Worm (Caenorhabditis elegans): ENCODE results near the gene gcsh-1.

Gene gcsh-1

DNA sequence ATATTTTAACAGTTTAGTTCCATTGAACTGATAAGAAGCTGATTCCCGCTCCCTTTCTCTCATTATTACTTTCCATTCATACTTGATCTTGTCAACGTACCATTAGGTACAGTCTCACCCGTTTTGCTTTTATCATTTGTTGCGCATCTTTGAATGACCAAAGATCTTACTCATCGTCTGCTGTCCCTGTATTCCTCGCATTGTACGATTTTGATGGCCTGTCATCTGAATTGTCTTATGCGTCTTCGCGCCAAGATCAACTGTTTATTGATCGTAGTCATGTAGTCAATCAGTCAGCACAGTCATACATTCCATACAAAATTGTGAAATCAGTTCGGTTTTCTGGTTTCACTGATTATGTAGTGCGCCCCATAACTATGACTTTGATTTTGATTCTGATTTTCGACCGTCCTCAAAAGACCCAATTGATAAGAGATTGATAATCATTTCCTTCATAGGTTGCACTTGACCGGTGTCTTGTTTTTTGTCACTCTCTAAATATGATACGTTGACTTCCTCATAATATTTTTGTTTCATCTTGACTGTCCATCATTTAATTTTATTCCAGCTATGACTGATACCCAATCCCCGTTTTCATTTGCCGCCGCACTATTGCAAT is 43.2 kb upstream of the gcsh-1 start, which contains the start of gene nhr-3:
Gene nhr-3 (plus strand): TSS at position 569 of the 619 bp plus-strand sequence.
- TF ChIP-seq ceh-36 (tag; optimal IDR thresholded peaks at IDR 0.05), result no peak
- no peak for TF ChIP-seq ama-1 (optimal IDR thresholded peaks at IDR 0.05)
- no peak for TF ChIP-seq tbx-11 (GFP tag; IDR thresholded peaks at IDR 0.05)
- TF ChIP-seq hmbx-1 (tag; optimal IDR thresholded peaks at IDR 0.05), result no peak
- no peak for TF ChIP-seq tbx-37 (GFP tag; conservative IDR thresholded peaks at IDR 0.05)
- no peak for TF ChIP-seq hmg-4 (GFP tag; optimal IDR thresholded peaks at IDR 0.05)
- no peak for TF ChIP-seq tra-4 (tag; optimal IDR thresholded peaks at IDR 0.05)
- TF ChIP-seq sea-1 (GFP tag; conservative IDR thresholded peaks at IDR 0.05), result no peak

DNA sequence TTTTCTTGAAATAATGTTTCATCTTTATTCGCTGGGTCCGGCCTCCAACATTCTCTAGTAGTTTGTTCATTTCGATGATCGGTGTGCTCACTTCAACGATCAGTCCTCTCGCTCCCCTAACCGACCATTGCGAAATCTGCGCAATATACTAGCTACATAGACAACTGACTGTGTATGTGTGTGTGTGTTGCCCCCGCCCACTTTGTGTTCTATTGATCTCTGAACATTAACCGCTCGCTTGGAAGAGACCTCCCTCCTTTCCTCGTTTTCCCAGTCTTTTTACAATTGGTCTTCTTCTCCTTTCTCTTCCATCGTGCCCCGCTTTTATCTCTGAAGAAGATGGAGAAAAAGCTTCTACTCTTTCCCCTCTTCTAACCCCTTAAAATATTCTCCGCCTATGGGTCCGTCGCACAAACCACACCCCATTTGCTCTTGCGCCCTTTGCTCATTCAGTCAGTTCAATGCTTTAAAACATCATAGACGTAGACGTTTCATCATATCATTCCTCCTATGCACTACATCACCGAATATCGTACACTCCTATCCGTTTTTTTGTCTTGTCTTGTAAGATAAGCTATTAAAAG is 42.6 kb upstream of the gcsh-1 start:
- no peak for TF ChIP-seq pes-1 (GFP tag; IDR thresholded peaks at IDR 0.05)
- TF ChIP-seq tbx-37 (GFP tag; conservative IDR thresholded peaks at IDR 0.05), result no peak
- TF ChIP-seq ceh-36 (tag; optimal IDR thresholded peaks at IDR 0.05), result no peak
- TF ChIP-seq ama-1 (optimal IDR thresholded peaks at IDR 0.05), result no peak
- TF ChIP-seq tra-4 (tag; optimal IDR thresholded peaks at IDR 0.05), result no peak
- no peak for TF ChIP-seq scrt-1 (GFP tag; IDR thresholded peaks at IDR 0.05)
- TF ChIP-seq hmg-4 (GFP tag; optimal IDR thresholded peaks at IDR 0.05), result no peak
- TF ChIP-seq ets-7 (tag; optimal IDR thresholded peaks at IDR 0.05), result no peak
- no peak for TF ChIP-seq aly-1 (tag; optimal IDR thresholded peaks at IDR 0.05)
- no peak for TF ChIP-seq tbx-11 (GFP tag; IDR thresholded peaks at IDR 0.05)
- no peak for TF ChIP-seq flt-1 (GFP tag; IDR thresholded peaks at IDR 0.05)
- no peak for TF ChIP-seq B0310.2 (tag; optimal IDR thresholded peaks at IDR 0.05)
- TF ChIP-seq sea-1 (GFP tag; conservative IDR thresholded peaks at IDR 0.05), result no peak
- TF ChIP-seq hnd-1 (tag; optimal IDR thresholded peaks at IDR 0.05), result no peak
- TF ChIP-seq ceh-13 (GFP tag; optimal IDR thresholded peaks at IDR 0.05), result no peak
- no peak for TF ChIP-seq hmbx-1 (tag; optimal IDR thresholded peaks at IDR 0.05)
- no peak for TF ChIP-seq F13C5.2 (tag; optimal IDR thresholded peaks at IDR 0.05)

DNA sequence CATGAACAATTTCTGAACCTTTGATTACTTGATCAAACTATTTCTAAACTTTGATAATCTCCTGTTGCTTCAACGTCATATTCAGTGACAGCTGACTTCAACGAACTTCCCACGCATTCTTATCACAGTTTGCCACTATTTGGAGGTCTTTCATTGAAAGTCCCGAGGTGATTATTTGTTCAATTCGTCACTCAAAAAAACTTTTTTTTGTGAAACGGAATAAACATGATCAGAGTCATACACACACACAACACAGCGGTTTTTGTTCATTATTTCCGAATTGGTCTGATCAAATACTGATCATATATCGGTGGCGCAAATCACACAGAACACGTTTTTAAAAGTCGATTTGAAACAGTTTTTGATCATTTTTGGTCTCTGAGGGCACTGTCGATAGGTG is 41.5 kb upstream of the gcsh-1 start:
- no peak for TF ChIP-seq ets-7 (tag; optimal IDR thresholded peaks at IDR 0.05)
- no peak for TF ChIP-seq hnd-1 (tag; optimal IDR thresholded peaks at IDR 0.05)
- no peak for TF ChIP-seq hmg-4 (GFP tag; optimal IDR thresholded peaks at IDR 0.05)

ce11 chrX:14549709-14550199 is 34.9 kb upstream of the gcsh-1 start, which contains the start of gene ram-5:
ram-5 (plus strand) TSS chrX:14550149.
- no peak for TF ChIP-seq ceh-13 (GFP tag; optimal IDR thresholded peaks at IDR 0.05)

DNA sequence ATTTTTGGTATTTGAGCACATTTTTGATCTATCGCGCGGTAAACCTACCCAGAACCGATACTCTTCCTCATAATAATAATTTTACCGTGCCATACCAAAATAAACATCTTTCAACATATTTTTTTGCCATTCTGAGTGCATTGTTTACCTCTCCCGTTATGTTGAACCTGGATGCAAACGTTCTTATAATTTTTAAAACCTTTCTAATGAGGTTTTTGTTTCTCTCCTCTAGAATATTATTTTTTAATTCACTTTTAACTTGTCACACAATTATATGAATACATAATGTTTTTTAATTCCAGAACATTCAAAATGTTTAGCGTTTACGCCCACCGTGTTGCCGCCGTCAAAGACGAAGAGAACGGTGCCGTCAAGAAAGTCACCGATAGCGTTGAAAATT is 30.7 kb upstream of the gcsh-1 start, which contains the start of gene enri-2:
Gene enri-2 (plus strand): TSS at position 301 of the 400 bp plus-strand sequence.
- TF ChIP-seq aly-1 (tag; optimal IDR thresholded peaks at IDR 0.05), result no peak
- TF ChIP-seq sea-1 (GFP tag; conservative IDR thresholded peaks at IDR 0.05), result no peak
- no peak for TF ChIP-seq ceh-36 (tag; optimal IDR thresholded peaks at IDR 0.05)
- TF ChIP-seq pes-1 (GFP tag; IDR thresholded peaks at IDR 0.05), result no peak
- TF ChIP-seq ama-1 (optimal IDR thresholded peaks at IDR 0.05), result no peak
- no peak for TF ChIP-seq hmg-4 (GFP tag; optimal IDR thresholded peaks at IDR 0.05)
- TF ChIP-seq tbx-37 (GFP tag; conservative IDR thresholded peaks at IDR 0.05), result no peak
- TF ChIP-seq tra-4 (tag; optimal IDR thresholded peaks at IDR 0.05), result no peak
- no peak for TF ChIP-seq B0310.2 (tag; optimal IDR thresholded peaks at IDR 0.05)

DNA sequence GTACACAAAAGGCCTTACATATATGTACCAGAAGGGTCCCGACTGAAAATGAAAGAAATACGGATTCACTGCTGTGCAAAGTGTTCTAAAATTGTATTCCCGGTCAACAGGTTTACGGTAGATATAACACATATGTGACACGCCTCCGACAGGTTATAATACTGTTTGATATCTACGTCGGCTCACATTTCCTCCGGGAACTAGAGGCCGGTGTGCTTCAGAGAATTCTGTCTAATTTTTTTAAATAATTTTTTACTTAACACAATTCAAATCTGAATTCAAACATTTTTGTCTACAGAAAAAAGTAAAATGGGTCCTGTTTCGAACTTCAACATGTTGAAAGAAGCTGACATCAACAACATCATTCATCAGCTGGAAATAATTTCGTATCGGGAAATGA is 28.4 kb upstream of the gcsh-1 start, which contains the start of gene T24C2.3:
Gene T24C2.3 (plus strand): TSS at position 301 of the 400 bp plus-strand sequence.
- TF ChIP-seq hmg-4 (GFP tag; optimal IDR thresholded peaks at IDR 0.05) (no peak), tbx-11 (GFP tag; IDR thresholded peaks at IDR 0.05) (no peak), ets-7 (tag; optimal IDR thresholded peaks at IDR 0.05) (no peak), ama-1 (optimal IDR thresholded peaks at IDR 0.05) (no peak), flt-1 (GFP tag; IDR thresholded peaks at IDR 0.05) (no peak), tra-4 (tag; optimal IDR thresholded peaks at IDR 0.05) (no peak), pes-1 (GFP tag; IDR thresholded peaks at IDR 0.05) (no peak), scrt-1 (GFP tag; IDR thresholded peaks at IDR 0.05) (no peak), B0310.2 (tag; optimal IDR thresholded peaks at IDR 0.05) (no peak), ceh-13 (GFP tag; optimal IDR thresholded peaks at IDR 0.05) (no peak), aly-1 (tag; optimal IDR thresholded peaks at IDR 0.05) (no peak)

DNA sequence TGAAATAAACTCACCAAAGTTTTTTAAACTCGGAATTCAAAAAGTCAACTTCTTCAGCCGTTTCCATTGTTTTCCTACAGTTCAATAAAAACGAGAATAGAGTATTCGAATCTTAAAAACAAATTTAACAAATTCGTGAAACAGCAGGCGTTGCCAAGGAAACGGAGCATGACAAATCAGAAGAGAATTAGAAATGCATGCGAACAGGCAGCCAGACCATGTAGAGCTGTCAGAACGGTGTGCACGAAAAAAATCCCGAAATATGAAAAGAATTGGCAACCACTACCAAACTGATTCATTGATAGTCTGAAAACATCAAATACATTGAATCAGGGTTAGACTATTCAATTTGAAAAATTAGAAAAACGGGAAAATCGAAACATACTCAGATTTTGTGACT is 27.1 kb upstream of the gcsh-1 start, which contains the start of gene fbxa-81:
Gene fbxa-81 (minus strand): TSS at position 101 of the 400 bp plus-strand sequence.
- TF ChIP-seq hmg-4 (GFP tag; optimal IDR thresholded peaks at IDR 0.05), result no peak
- no peak for TF ChIP-seq ama-1 (optimal IDR thresholded peaks at IDR 0.05)
- no peak for TF ChIP-seq tra-4 (tag; optimal IDR thresholded peaks at IDR 0.05)
- no peak for TF ChIP-seq flt-1 (GFP tag; IDR thresholded peaks at IDR 0.05)
- no peak for TF ChIP-seq ceh-36 (tag; optimal IDR thresholded peaks at IDR 0.05)
- no peak for TF ChIP-seq ets-7 (tag; optimal IDR thresholded peaks at IDR 0.05)
- TF ChIP-seq tbx-11 (GFP tag; IDR thresholded peaks at IDR 0.05), result no peak
- TF ChIP-seq B0310.2 (tag; optimal IDR thresholded peaks at IDR 0.05), result no peak

- TF ChIP-seq pes-1 (GFP tag; IDR thresholded peaks at IDR 0.05), result no peak
- no peak for TF ChIP-seq tbx-37 (GFP tag; conservative IDR thresholded peaks at IDR 0.05)
- no peak for TF ChIP-seq tbx-11 (GFP tag; IDR thresholded peaks at IDR 0.05)
- no peak for TF ChIP-seq aly-1 (tag; optimal IDR thresholded peaks at IDR 0.05)
- TF ChIP-seq F13C5.2 (tag; optimal IDR thresholded peaks at IDR 0.05), result no peak
- TF ChIP-seq B0310.2 (tag; optimal IDR thresholded peaks at IDR 0.05), result no peak
- no peak for TF ChIP-seq ceh-13 (GFP tag; optimal IDR thresholded peaks at IDR 0.05)
- no peak for TF ChIP-seq hmbx-1 (tag; optimal IDR thresholded peaks at IDR 0.05)
- TF ChIP-seq hmg-4 (GFP tag; optimal IDR thresholded peaks at IDR 0.05), result no peak
- no peak for TF ChIP-seq ceh-36 (tag; optimal IDR thresholded peaks at IDR 0.05)
- TF ChIP-seq flt-1 (GFP tag; IDR thresholded peaks at IDR 0.05), result no peak
- TF ChIP-seq tra-4 (tag; optimal IDR thresholded peaks at IDR 0.05), result no peak
- TF ChIP-seq ama-1 (optimal IDR thresholded peaks at IDR 0.05), result no peak
- TF ChIP-seq ets-7 (tag; optimal IDR thresholded peaks at IDR 0.05), result no peak
- TF ChIP-seq sea-1 (GFP tag; conservative IDR thresholded peaks at IDR 0.05), result no peak
- no peak for TF ChIP-seq scrt-1 (GFP tag; IDR thresholded peaks at IDR 0.05)
- TF ChIP-seq hnd-1 (tag; optimal IDR thresholded peaks at IDR 0.05), result no peak
These were observed 24.6 kb upstream of the gcsh-1 start for ce11 chrX:14539468-14539867.

Measured in whole organism, early embryonic.